Worm (Caenorhabditis elegans): Measurements from ENCODE around the gene sdha-1.

Gene sdha-1

ce11 chrX:8584825-8585384 is 39.1 kb upstream of the sdha-1 start:
- TF ChIP-seq snu-23 (GFP tag; optimal IDR thresholded peaks at IDR 0.05) (peak; percentile 32), elt-3 (tag; optimal IDR thresholded peaks at IDR 0.05) (peak in 1 of 6 experiments; percentile 19), mep-1 (tag; optimal IDR thresholded peaks at IDR 0.05) (peak; percentile 36), rnt-1 (tag; optimal IDR thresholded peaks at IDR 0.05) (peak; percentile 13), efl-1 (optimal IDR thresholded peaks at IDR 0.05) (no peak), efl-1 (GFP tag; optimal IDR thresholded peaks at IDR 0.05 in 1 of 2) (no peak), nhr-85 (tag) (peak; percentile 90), nhr-20 (tag; optimal IDR thresholded peaks at IDR 0.05) (peak; percentile 21), lin-14 (GFP tag; optimal IDR thresholded peaks at IDR 0.05) (peak; percentile 62), ceh-63 (GFP tag; optimal IDR thresholded peaks at IDR 0.05) (no peak), nhr-28 (tag; optimal IDR thresholded peaks at IDR 0.05) (no peak), nhr-71 (tag; optimal IDR thresholded peaks at IDR 0.05) (peak; percentile 13), nhr-19 (GFP tag; conservative IDR thresholded peaks at IDR 0.05) (0 out of 2 replicates have a peak, but pooled peaks have one; percentile 2)

ce11 chrX:8582767-8583360 is 37.0 kb upstream of the sdha-1 start:
- TF ChIP-seq vab-15 (tag; optimal IDR thresholded peaks at IDR 0.05) (no peak), tbx-2 (tag; optimal IDR thresholded peaks at IDR 0.05) (no peak), fkh-10 (GFP tag; optimal IDR thresholded peaks at IDR 0.05) (no peak), ceh-63 (GFP tag; optimal IDR thresholded peaks at IDR 0.05) (no peak), snpc-4 (tag; optimal IDR thresholded peaks at IDR 0.05) (no peak), tlp-1 (tag; optimal IDR thresholded peaks at IDR 0.05) (no peak), nhr-77 (tag; optimal IDR thresholded peaks at IDR 0.05) (no peak), hpl-2 (GFP tag; optimal IDR thresholded peaks at IDR 0.05) (no peak), dsc-1 (tag; optimal IDR thresholded peaks at IDR 0.05) (no peak), fkh-4 (tag; optimal IDR thresholded peaks at IDR 0.05; ENCODE audit: borderline replicate concordance) (no peak), skn-1 (tag; optimal IDR thresholded peaks at IDR 0.05) (no peak), blmp-1 (tag; optimal IDR thresholded peaks at IDR 0.05) (peak; percentile 90), sptf-1 (tag; optimal IDR thresholded peaks at IDR 0.05) (no peak), jun-1 (tag; optimal IDR thresholded peaks at IDR 0.05) (no peak), nhr-20 (tag; optimal IDR thresholded peaks at IDR 0.05) (peak; percentile 41), xbp-1 (tag; optimal IDR thresholded peaks at IDR 0.05) (no peak), pax-3 (tag; optimal IDR thresholded peaks at IDR 0.05) (no peak), nhr-19 (GFP tag; conservative IDR thresholded peaks at IDR 0.05) (0 out of 2 replicates have a peak, but pooled peaks have one; percentile 19), nhr-90 (tag; optimal IDR thresholded peaks at IDR 0.05; ENCODE audit: poor library complexity) (no peak), alr-1 (tag; optimal IDR thresholded peaks at IDR 0.05; ENCODE audit: borderline replicate concordance) (no peak), ces-1 (GFP tag; optimal IDR thresholded peaks at IDR 0.05) (no peak), unc-98 (GFP tag; IDR thresholded peaks at IDR 0.05) (no peak), irx-1 (tag; optimal IDR thresholded peaks at IDR 0.05) (no peak), sox-4 (tag; optimal IDR thresholded peaks at IDR 0.05) (no peak), nhr-11 (tag; optimal IDR thresholded peaks at IDR 0.05) (no peak), unc-86 (tag; optimal IDR thresholded peaks at IDR 0.05) (no peak), nhr-76 (tag; optimal IDR thresholded peaks at IDR 0.05) (no peak), fos-1 (tag; optimal IDR thresholded peaks at IDR 0.05) (no peak), nhr-28 (tag; optimal IDR thresholded peaks at IDR 0.05) (no peak), egl-13 (tag; optimal IDR thresholded peaks at IDR 0.05) (no peak), nhr-12 (tag; optimal IDR thresholded peaks at IDR 0.05) (no peak), nhr-71 (tag; optimal IDR thresholded peaks at IDR 0.05) (peak; percentile 43), nhr-85 (tag) (peak; percentile 55), mef-2 (tag; optimal IDR thresholded peaks at IDR 0.05) (no peak), mab-9 (GFP tag; IDR thresholded peaks at IDR 0.05) (no peak), fkh-8 (tag; optimal IDR thresholded peaks at IDR 0.05) (no peak), snu-23 (GFP tag; optimal IDR thresholded peaks at IDR 0.05) (no peak), nhr-84 (tag; optimal IDR thresholded peaks at IDR 0.05) (no peak), lin-14 (GFP tag; optimal IDR thresholded peaks at IDR 0.05) (peak; percentile 36), hlh-4 (tag; optimal IDR thresholded peaks at IDR 0.05) (peak; percentile 86), lin-39 (tag; optimal IDR thresholded peaks at IDR 0.05) (no peak), ceh-90 (tag; optimal IDR thresholded peaks at IDR 0.05) (no peak), unc-62 (GFP tag; optimal IDR thresholded peaks at IDR 0.05) (no peak), nhr-47 (tag; optimal IDR thresholded peaks at IDR 0.05) (peak; percentile 33), Y116A8C.19 (tag; optimal IDR thresholded peaks at IDR 0.05; ENCODE audit: borderline replicate concordance) (no peak)
